Worm (Caenorhabditis elegans): ENCODE measurements around the gene M01F1.8.

The M01F1.8 gene

ce11 chrIII:3502215-3502838 lies at the start of gene M01F1.8:
Gene M01F1.8, minus strand, starts transcription at chrIII:3502549.
- TF ChIP-seq flt-1 (GFP tag; IDR thresholded peaks at IDR 0.05) = no peak
- no peak for TF ChIP-seq klf-2 (GFP tag; conservative IDR thresholded peaks at IDR 0.05)
- TF ChIP-seq T22C8.4 (GFP tag; IDR thresholded peaks at IDR 0.05) = no peak
- no peak for TF ChIP-seq tab-1 (GFP tag; IDR thresholded peaks at IDR 0.05)
- no peak for TF ChIP-seq ztf-23 (GFP tag; IDR thresholded peaks at IDR 0.05)

ce11 chrIII:3550364-3550763 lies 48.0 kb upstream of the M01F1.8 start:
- TF ChIP-seq cog-1 (tag; optimal IDR thresholded peaks at IDR 0.05) (no peak), med-1 (GFP tag; optimal IDR thresholded peaks at IDR 0.05; ENCODE audit: insufficient read depth) (no peak), ref-1 (GFP tag; conservative IDR thresholded peaks at IDR 0.05) (no peak), flt-1 (GFP tag; IDR thresholded peaks at IDR 0.05) (no peak), T22C8.4 (GFP tag; IDR thresholded peaks at IDR 0.05) (no peak), ztf-23 (GFP tag; IDR thresholded peaks at IDR 0.05) (no peak), ztf-29 (GFP tag; IDR thresholded peaks at IDR 0.05) (no peak), klf-2 (GFP tag; conservative IDR thresholded peaks at IDR 0.05) (no peak), tab-1 (GFP tag; IDR thresholded peaks at IDR 0.05) (no peak)

ce11 chrIII:3549750-3550149 lies 47.4 kb upstream of the M01F1.8 start, which contains the start of gene C54C6.5:
Gene C54C6.5, minus strand, starts transcription at chrIII:3549850.
- TF ChIP-seq ztf-23 (GFP tag; IDR thresholded peaks at IDR 0.05) (no peak), tab-1 (GFP tag; IDR thresholded peaks at IDR 0.05) (no peak), ztf-29 (GFP tag; IDR thresholded peaks at IDR 0.05) (no peak)

ce11 chrIII:3548017-3548416 lies 45.7 kb upstream of the M01F1.8 start, which contains the start of gene C54C6.11:
Gene C54C6.11, plus strand, starts transcription at chrIII:3548317.
- TF ChIP-seq klf-2 (GFP tag; conservative IDR thresholded peaks at IDR 0.05) = no peak
- TF ChIP-seq ref-1 (GFP tag; conservative IDR thresholded peaks at IDR 0.05) = no peak
- TF ChIP-seq tab-1 (GFP tag; IDR thresholded peaks at IDR 0.05) = no peak
- TF ChIP-seq ztf-29 (GFP tag; IDR thresholded peaks at IDR 0.05) = no peak
- TF ChIP-seq med-1 (GFP tag; optimal IDR thresholded peaks at IDR 0.05; ENCODE audit: insufficient read depth) = no peak
- TF ChIP-seq cog-1 (tag; optimal IDR thresholded peaks at IDR 0.05) = no peak
- TF ChIP-seq T22C8.4 (GFP tag; IDR thresholded peaks at IDR 0.05) = no peak
- TF ChIP-seq ztf-23 (GFP tag; IDR thresholded peaks at IDR 0.05) = no peak
- no peak for TF ChIP-seq flt-1 (GFP tag; IDR thresholded peaks at IDR 0.05)

ce11 chrIII:3546323-3546722 lies 44.0 kb upstream of the M01F1.8 start, which contains the start of gene C54C6.7:
Gene C54C6.7, minus strand, starts transcription at chrIII:3546423.
- TF ChIP-seq T22C8.4 (GFP tag; IDR thresholded peaks at IDR 0.05) = no peak

ce11 chrIII:3543071-3543470 lies 40.7 kb upstream of the M01F1.8 start:
- TF ChIP-seq tab-1 (GFP tag; IDR thresholded peaks at IDR 0.05) (no peak), cog-1 (tag; optimal IDR thresholded peaks at IDR 0.05) (peak; percentile 44), flt-1 (GFP tag; IDR thresholded peaks at IDR 0.05) (peak; percentile 19; the same call in 1 of the 2 replicates), med-1 (GFP tag; optimal IDR thresholded peaks at IDR 0.05; ENCODE audit: insufficient read depth) (no peak)

- TF ChIP-seq ztf-29 (GFP tag; IDR thresholded peaks at IDR 0.05) = no peak
- TF ChIP-seq klf-2 (GFP tag; conservative IDR thresholded peaks at IDR 0.05) = no peak
- no peak for TF ChIP-seq ref-1 (GFP tag; conservative IDR thresholded peaks at IDR 0.05)
- TF ChIP-seq med-1 (GFP tag; optimal IDR thresholded peaks at IDR 0.05; ENCODE audit: insufficient read depth) = no peak
- TF ChIP-seq cog-1 (tag; optimal IDR thresholded peaks at IDR 0.05) = no peak
- TF ChIP-seq T22C8.4 (GFP tag; IDR thresholded peaks at IDR 0.05) = no peak
- no peak for TF ChIP-seq ztf-23 (GFP tag; IDR thresholded peaks at IDR 0.05)
- TF ChIP-seq tab-1 (GFP tag; IDR thresholded peaks at IDR 0.05) = no peak
- no peak for TF ChIP-seq flt-1 (GFP tag; IDR thresholded peaks at IDR 0.05)
Observed at ce11 chrIII:3542105-3542504, 39.8 kb upstream of the M01F1.8 start.

- TF ChIP-seq T22C8.4 (GFP tag; IDR thresholded peaks at IDR 0.05) (no peak), ztf-23 (GFP tag; IDR thresholded peaks at IDR 0.05) (no peak), ref-1 (GFP tag; conservative IDR thresholded peaks at IDR 0.05) (no peak), flt-1 (GFP tag; IDR thresholded peaks at IDR 0.05) (no peak), ztf-29 (GFP tag; IDR thresholded peaks at IDR 0.05) (no peak), cog-1 (tag; optimal IDR thresholded peaks at IDR 0.05) (no peak)
Observed at ce11 chrIII:3541539-3541938, 39.2 kb upstream of the M01F1.8 start, which contains the start of gene ben-1. Gene ben-1, minus strand, starts transcription at chrIII:3541639.

- no peak for TF ChIP-seq ztf-29 (GFP tag; IDR thresholded peaks at IDR 0.05)
Observed at ce11 chrIII:3541093-3541492, 38.7 kb upstream of the M01F1.8 start.

- no peak for TF ChIP-seq med-1 (GFP tag; optimal IDR thresholded peaks at IDR 0.05; ENCODE audit: insufficient read depth)
- no peak for TF ChIP-seq cog-1 (tag; optimal IDR thresholded peaks at IDR 0.05)
- TF ChIP-seq ref-1 (GFP tag; conservative IDR thresholded peaks at IDR 0.05) = no peak
- TF ChIP-seq ztf-23 (GFP tag; IDR thresholded peaks at IDR 0.05) = no peak
- no peak for TF ChIP-seq klf-2 (GFP tag; conservative IDR thresholded peaks at IDR 0.05)
- 0 out of 2 replicates have a peak, but pooled peaks have one; percentile 24 for TF ChIP-seq ztf-29 (GFP tag; IDR thresholded peaks at IDR 0.05)
- no peak for TF ChIP-seq tab-1 (GFP tag; IDR thresholded peaks at IDR 0.05)
- no peak for TF ChIP-seq flt-1 (GFP tag; IDR thresholded peaks at IDR 0.05)
- no peak for TF ChIP-seq T22C8.4 (GFP tag; IDR thresholded peaks at IDR 0.05)
Observed at ce11 chrIII:3540424-3540823, 38.1 kb upstream of the M01F1.8 start.

- TF ChIP-seq med-1 (GFP tag; optimal IDR thresholded peaks at IDR 0.05; ENCODE audit: insufficient read depth) = no peak
Observed at ce11 chrIII:3539499-3539898, 37.1 kb upstream of the M01F1.8 start.

Measured in whole organism, midembryonic.